Worm (Caenorhabditis elegans) whole organism, L1 larva: Measurements from ENCODE around the gene C32D5.7.

Experiments
- C16A3.4 ChIP-seq: fragments of 150-350 bp; optimal IDR thresholded peaks from 2 replicates; lab custom pipeline; 2014; ENCODE audit warnings: missing biosample characterization, missing genetic modification characterization
- C34B4.2 ChIP-seq: sonication (generic microtip); optimal IDR thresholded peaks from 2 replicates; lab custom pipeline; 2017; ENCODE audit warnings: mild to moderate bottlenecking, missing genetic modification characterization, missing compliant biosample characterization
- alr-1 ChIP-seq: fragments of 200-800 bp; sonication (Bioruptor generic); optimal IDR thresholded peaks from 2 replicates; lab custom pipeline; 2018; ENCODE audit warnings: borderline replicate concordance, mild to moderate bottlenecking, missing genetic modification characterization, missing compliant biosample characterization
- ama-1 ChIP-seq: fragments of 150-350 bp; optimal IDR thresholded peaks from 2 replicates; lab custom pipeline; 2014
- blmp-1 ChIP-seq: fragments of 150-350 bp; optimal IDR thresholded peaks from 2 replicates; lab custom pipeline; 2014; ENCODE audit warnings: missing biosample characterization, missing genetic modification characterization
- ceh-63 ChIP-seq: fragments of 200-800 bp; sonication (Bioruptor generic); optimal IDR thresholded peaks from 2 replicates; lab custom pipeline; 2018; ENCODE audit warnings: mild to moderate bottlenecking, missing genetic modification characterization, missing compliant biosample characterization
- ceh-8 ChIP-seq: fragments of 200-800 bp; sonication (Bioruptor generic); optimal IDR thresholded peaks from 2 replicates; lab custom pipeline; 2018; ENCODE audit warnings: mild to moderate bottlenecking, missing genetic modification characterization, moderate library complexity, missing compliant biosample characterization
- ceh-82 ChIP-seq, 3 experiments: fragments of 150-350 bp in 1 of 3; sonication (generic microtip) in 2 of 3; optimal IDR thresholded peaks; 2 replicates each; lab custom pipeline; 2014 to 2017; ENCODE audit warnings: missing biosample characterization in 3 of 3, missing genetic modification characterization in 3 of 3
- dpl-1 ChIP-seq, 3 experiments: fragments of 150-350 bp in 2 of 3; sonication (generic microtip) in 1 of 3; optimal IDR thresholded peaks; 2 replicates each; lab custom pipeline; 2014 to 2017; ENCODE audit warnings: missing biosample characterization in 3 of 3, missing genetic modification characterization in 3 of 3, missing genetic modification reagents in 3 of 3
- dsc-1 ChIP-seq: sonication (generic microtip); optimal IDR thresholded peaks from 2 replicates; lab custom pipeline; 2016; ENCODE audit warnings: mild to moderate bottlenecking, missing genetic modification characterization, missing compliant biosample characterization
- egl-13 ChIP-seq: sonication (generic microtip); optimal IDR thresholded peaks from 2 replicates; lab custom pipeline; 2016; ENCODE audit warnings: missing genotype, missing genetic modification reagents, missing genetic modification characterization, missing compliant biosample characterization
- elt-2 ChIP-seq: sonication (generic microtip); optimal IDR thresholded peaks from 2 replicates; lab custom pipeline; 2016; ENCODE audit warnings: missing genetic modification characterization, mild to moderate bottlenecking, inconsistent platforms, missing compliant biosample characterization, missing genetic modification reagents
- elt-3 ChIP-seq, 6 experiments: fragments of 150-350 bp in 1 of 6; sonication (generic microtip); optimal IDR thresholded peaks; 2 replicates each; lab custom pipeline; 2017 to 2018; ENCODE audit warnings: missing biosample characterization in 6 of 6, missing genetic modification characterization in 6 of 6, inconsistent platforms in 1 of 6
- fkh-4 ChIP-seq: sonication (generic microtip); optimal IDR thresholded peaks from 2 replicates; lab custom pipeline; 2016; ENCODE audit warnings: missing compliant biosample characterization, missing genetic modification characterization, borderline replicate concordance
- fkh-8 ChIP-seq: sonication (generic microtip); optimal IDR thresholded peaks from 2 replicates; lab custom pipeline; 2016; ENCODE audit warnings: mild to moderate bottlenecking, missing genetic modification characterization, missing compliant biosample characterization
- fos-1 ChIP-seq: fragments of 150-350 bp; optimal IDR thresholded peaks from 2 replicates; lab custom pipeline; 2014; ENCODE audit warnings: missing biosample characterization, missing genetic modification characterization
- grh-1 ChIP-seq: fragments of 200-800 bp; sonication (Bioruptor generic); IDR thresholded peaks from 2 replicates; pipeline ENCODE4 v1.3.6; 2022; ENCODE audit warnings: missing genetic modification reagents, missing genetic modification characterization, missing compliant biosample characterization
- hlh-17 ChIP-seq: fragments of 200-800 bp; sonication (Bioruptor generic); optimal IDR thresholded peaks from 2 replicates; lab custom pipeline; 2018; ENCODE audit warnings: missing genetic modification characterization, mild to moderate bottlenecking, missing compliant biosample characterization, moderate library complexity, borderline replicate concordance
- hpl-2 ChIP-seq: fragments of 150-350 bp; optimal IDR thresholded peaks from 2 replicates; lab custom pipeline; 2014; ENCODE audit warnings: missing biosample characterization, missing genetic modification reagents, missing genetic modification characterization
- isw-1 ChIP-seq: fragments of 200-800 bp; sonication (Bioruptor generic); IDR thresholded peaks from 2 replicates; pipeline ENCODE4 v1.3.6; 2022; ENCODE audit warnings: missing genetic modification characterization, missing compliant biosample characterization
- lir-3 ChIP-seq: sonication (generic microtip); optimal IDR thresholded peaks from 2 replicates; lab custom pipeline; 2016; ENCODE audit warnings: mild to moderate bottlenecking, missing genetic modification characterization, moderate library complexity, missing compliant biosample characterization; ENCODE audit not compliant: poor library complexity
- lsy-2 ChIP-seq, 2 experiments: fragments of 150-350 bp; optimal IDR thresholded peaks; 2 replicates each; lab custom pipeline; 2014; ENCODE audit warnings: missing biosample characterization in 2 of 2, missing genetic modification characterization in 2 of 2
- mdl-1 ChIP-seq, 2 experiments: fragments of 150-350 bp; optimal IDR thresholded peaks; 2 replicates each; lab custom pipeline; 2014 to 2017; ENCODE audit warnings: missing biosample characterization in 2 of 2, missing genetic modification characterization in 2 of 2, inconsistent platforms in 1 of 2
- mep-1 ChIP-seq: fragments of 150-350 bp; optimal IDR thresholded peaks from 2 replicates; lab custom pipeline; 2014; ENCODE audit warnings: missing biosample characterization, missing genetic modification characterization
- nhr-11 ChIP-seq: fragments of 150-350 bp; optimal IDR thresholded peaks from 2 replicates; lab custom pipeline; 2014; ENCODE audit warnings: missing biosample characterization, missing genetic modification characterization
- nhr-12 ChIP-seq: sonication (generic microtip); optimal IDR thresholded peaks from 2 replicates; lab custom pipeline; 2017; ENCODE audit warnings: missing biosample characterization, missing genetic modification characterization
- nhr-19 ChIP-seq: fragments of 200-800 bp; sonication (Bioruptor generic); conservative IDR thresholded peaks from 2 replicates; pipeline ENCODE4 v1.3.6; 2022; ENCODE audit warnings: missing genetic modification characterization, missing compliant biosample characterization
- nhr-20 ChIP-seq: sonication (generic microtip); optimal IDR thresholded peaks from 2 replicates; lab custom pipeline; 2016; ENCODE audit warnings: mild to moderate bottlenecking, missing genetic modification characterization, missing compliant biosample characterization
- nhr-237 ChIP-seq: fragments of 150-350 bp; optimal IDR thresholded peaks from 2 replicates; lab custom pipeline; 2014; ENCODE audit warnings: missing biosample characterization, missing genetic modification characterization
- nhr-47 ChIP-seq: sonication (generic microtip); optimal IDR thresholded peaks from 2 replicates; lab custom pipeline; 2016; ENCODE audit warnings: mild to moderate bottlenecking, missing genetic modification characterization, moderate library complexity, missing compliant biosample characterization
- nhr-71 ChIP-seq: sonication (generic microtip); optimal IDR thresholded peaks from 2 replicates; lab custom pipeline; 2016; ENCODE audit warnings: mild to moderate bottlenecking, missing genetic modification characterization, moderate library complexity, missing compliant biosample characterization
- nhr-76 ChIP-seq: sonication (generic microtip); optimal IDR thresholded peaks from 2 replicates; lab custom pipeline; 2017; ENCODE audit warnings: missing biosample characterization, missing genetic modification characterization
- nhr-84 ChIP-seq: sonication (generic microtip); optimal IDR thresholded peaks from 2 replicates; lab custom pipeline; 2017; ENCODE audit warnings: missing biosample characterization, missing genetic modification characterization
- nhr-85 ChIP-seq: sonication (generic microtip); peaks from one replicate; lab custom pipeline; 2016; ENCODE audit warnings: missing genetic modification characterization, inconsistent platforms, missing compliant biosample characterization
- nhr-90 ChIP-seq: sonication (generic microtip); optimal IDR thresholded peaks from 2 replicates; lab custom pipeline; 2016; ENCODE audit warnings: mild to moderate bottlenecking, missing genetic modification characterization, missing compliant biosample characterization; ENCODE audit not compliant: poor library complexity
- pqm-1 ChIP-seq: sonication (generic microtip); optimal IDR thresholded peaks from 3 replicates; lab custom pipeline; 2017; ENCODE audit warnings: missing biosample characterization, missing genetic modification characterization
- skn-1 ChIP-seq: fragments of 150-350 bp; optimal IDR thresholded peaks from 2 replicates; lab custom pipeline; 2014; ENCODE audit warnings: missing biosample characterization, missing genetic modification characterization
- snpc-4 ChIP-seq: fragments of 150-350 bp; optimal IDR thresholded peaks from 2 replicates; lab custom pipeline; 2014; ENCODE audit warnings: missing biosample characterization, missing genetic modification characterization
- sox-4 ChIP-seq: sonication (generic microtip); optimal IDR thresholded peaks from 2 replicates; lab custom pipeline; 2016; ENCODE audit warnings: missing genetic modification characterization, missing compliant biosample characterization
- sptf-1 ChIP-seq: fragments of 150-350 bp; optimal IDR thresholded peaks from 2 replicates; lab custom pipeline; 2014; ENCODE audit warnings: missing biosample characterization, missing genetic modification characterization
- sup-37 ChIP-seq: fragments of 200-800 bp; sonication (Bioruptor generic); optimal IDR thresholded peaks from 2 replicates; lab custom pipeline; 2018; ENCODE audit warnings: mild to moderate bottlenecking, missing genetic modification characterization, missing compliant biosample characterization
- swsn-7 ChIP-seq: sonication (generic microtip); optimal IDR thresholded peaks from 2 replicates; lab custom pipeline; 2016; ENCODE audit warnings: missing genetic modification characterization, missing compliant biosample characterization
- tbx-2 ChIP-seq: sonication (generic microtip); optimal IDR thresholded peaks from 2 replicates; lab custom pipeline; 2016; ENCODE audit warnings: missing genetic modification characterization, missing compliant biosample characterization
- unc-130 ChIP-seq: fragments of 150-350 bp; optimal IDR thresholded peaks from 2 replicates; lab custom pipeline; 2017; ENCODE audit warnings: missing biosample characterization, missing genetic modification characterization, inconsistent platforms
- unc-30 ChIP-seq: sonication (generic microtip); optimal IDR thresholded peaks from 2 replicates; lab custom pipeline; 2017; ENCODE audit warnings: missing biosample characterization, missing genetic modification characterization
- unc-62 ChIP-seq: fragments of 150-350 bp; optimal IDR thresholded peaks from 2 replicates; lab custom pipeline; 2014; ENCODE audit warnings: missing biosample characterization, missing genetic modification reagents, missing genetic modification characterization
- unc-86 ChIP-seq: sonication (generic microtip); optimal IDR thresholded peaks from 2 replicates; lab custom pipeline; 2016; ENCODE audit warnings: missing genetic modification characterization, missing compliant biosample characterization
- vab-15 ChIP-seq: sonication (generic microtip); optimal IDR thresholded peaks from 2 replicates; lab custom pipeline; 2017; ENCODE audit warnings: missing genotype, mild to moderate bottlenecking, missing genetic modification characterization, missing compliant biosample characterization
- xbp-1 ChIP-seq: sonication (generic microtip); optimal IDR thresholded peaks from 2 replicates; lab custom pipeline; 2016; ENCODE audit warnings: missing genetic modification characterization, missing compliant biosample characterization
- zip-4 ChIP-seq: fragments of 200-800 bp; sonication (Bioruptor generic); optimal IDR thresholded peaks from 2 replicates; lab custom pipeline; 2018; ENCODE audit warnings: mild to moderate bottlenecking, missing genetic modification characterization, moderate library complexity, missing compliant biosample characterization
- ztf-4 ChIP-seq: fragments of 150-350 bp; optimal IDR thresholded peaks from 2 replicates; lab custom pipeline; 2014; ENCODE audit warnings: missing biosample characterization, missing genetic modification characterization

The C32D5.7 gene

DNA sequence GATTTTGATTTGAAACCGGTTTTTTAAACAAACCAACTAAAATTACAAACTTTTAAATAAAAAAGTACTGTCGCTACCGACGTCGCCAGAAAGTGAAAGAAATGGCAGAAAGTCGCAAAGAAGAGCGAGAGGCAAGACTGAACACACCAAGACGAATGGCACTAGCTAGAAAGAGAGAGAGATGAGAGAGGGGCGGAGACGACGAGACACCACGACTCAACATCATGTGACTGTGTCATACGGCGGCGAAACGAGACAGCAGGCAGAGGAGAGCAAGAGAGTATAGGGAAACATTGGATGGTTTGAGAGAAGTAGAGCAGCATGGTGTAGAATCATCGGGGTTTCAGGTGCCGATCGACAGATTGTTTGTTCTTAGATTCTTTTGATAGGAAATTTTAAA lies 8.5 kb upstream of the C32D5.7 start (continued):
- TF ChIP-seq lsy-2 (tag; optimal IDR thresholded peaks at IDR 0.05; lab: Kevin White, UChicago) (peak; percentile 88 to 91), dpl-1 (GFP tag; optimal IDR thresholded peaks at IDR 0.05; lab: Kevin White, UChicago) (peak; percentile 58 to 76 (median 66)), zip-4 (GFP tag; lab: Kevin White, UChicago) (peak; percentile 66), pqm-1 (no peak), nhr-85 (tag; lab: Kevin White, UChicago) (peak; percentile 89), C16A3.4 (peak; percentile 83), swsn-7 (tag; lab: Kevin White, UChicago) (peak; percentile 94), vab-15 (no peak), nhr-237 (peak; percentile 86), elt-3 (tag; optimal IDR thresholded peaks at IDR 0.05; lab: Kevin White, UChicago) (peak in 5 of 6 experiments; percentile 19 to 93 (median 59)), blmp-1 (peak; percentile 92), nhr-71 (tag; lab: Kevin White, UChicago) (peak; percentile 97), isw-1 (peak; percentile 67), unc-130 (peak; percentile 66), nhr-76 (tag; lab: Kevin White, UChicago) (no peak), nhr-11 (peak; percentile 68), ceh-63 (GFP tag; lab: Kevin White, UChicago) (no peak), hpl-2 (peak; percentile 81), nhr-19 (GFP tag; lab: Robert Waterston, UW) (peak; percentile 87), sptf-1 (tag; lab: Kevin White, UChicago) (no peak), dsc-1 (tag; lab: Kevin White, UChicago) (peak; percentile 82), ceh-82 (tag; optimal IDR thresholded peaks at IDR 0.05; lab: Kevin White, UChicago) (peak; percentile 84 to 92 (median 85)), fkh-8 (tag; lab: Kevin White, UChicago) (peak; percentile 88), nhr-84 (tag; lab: Kevin White, UChicago) (no peak), hlh-17 (GFP tag; lab: Kevin White, UChicago) (no peak), grh-1 (GFP tag; lab: Robert Waterston, UW) (peak; percentile 79), xbp-1 (tag; lab: Kevin White, UChicago) (peak; percentile 90), nhr-12 (tag; lab: Kevin White, UChicago) (no peak), sox-4 (peak; percentile 69), unc-86 (peak; percentile 91), skn-1 (tag; lab: Kevin White, UChicago) (peak; percentile 80), ama-1 (peak; percentile 97), sup-37 (GFP tag; lab: Kevin White, UChicago) (peak; percentile 22), nhr-47 (tag; lab: Kevin White, UChicago) (peak; percentile 94), lir-3 (tag; lab: Kevin White, UChicago) (peak; percentile 78)
- TF ChIP-seq, all 84 proteins: peak for 57

DNA sequence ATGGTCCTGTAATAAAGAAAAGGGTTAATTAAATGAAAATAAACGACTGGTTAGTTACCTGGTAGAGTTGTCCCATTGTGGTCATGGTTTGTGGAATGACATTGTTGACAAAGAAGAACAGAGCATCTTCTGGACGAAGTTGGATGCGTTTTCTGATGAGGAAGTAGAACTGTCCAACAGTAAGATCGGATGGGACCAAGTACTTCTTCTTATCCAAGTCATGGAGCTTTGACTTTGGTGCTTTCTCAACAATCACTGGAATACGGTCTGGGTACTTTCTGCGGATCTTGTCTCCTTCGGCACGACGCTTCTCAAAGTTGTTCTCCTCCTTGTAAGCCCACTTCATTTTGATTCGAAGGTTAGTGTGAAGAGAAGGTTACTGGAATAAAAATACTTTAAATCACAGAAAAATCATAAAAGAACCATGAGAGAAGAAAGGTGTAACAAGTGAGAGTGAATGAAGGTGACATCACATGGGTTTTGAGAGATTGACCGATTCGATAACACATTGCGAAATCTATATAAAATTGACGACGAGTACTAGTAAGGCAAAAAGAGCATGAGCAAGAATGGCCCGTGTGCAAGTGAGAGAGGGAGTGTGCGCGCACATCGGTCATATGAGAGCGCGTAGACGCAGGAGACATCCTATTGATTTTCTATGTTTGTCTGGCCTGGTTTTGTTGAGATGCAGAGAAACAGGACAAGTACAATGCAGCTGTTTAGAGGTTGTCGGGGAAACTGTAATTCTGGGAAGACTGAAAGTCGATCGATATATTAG lies 7.7 kb upstream of the C32D5.7 start, which contains the start of gene lgg-1:
TSS of gene lgg-1 (minus strand) at position 379 of the 778 bp plus-strand sequence.
- peak; percentile 32 for TF ChIP-seq fos-1 (tag; lab: Kevin White, UChicago)
- TF ChIP-seq ama-1: peak; percentile 92
- TF ChIP-seq unc-62 (GFP tag; lab: Kevin White, UChicago): no peak
- TF ChIP-seq sox-4: no peak
- TF ChIP-seq nhr-20 (tag; lab: Kevin White, UChicago): peak; percentile 70
- peak; percentile 72 for TF ChIP-seq fkh-8 (tag; lab: Kevin White, UChicago)
- TF ChIP-seq ceh-8 (GFP tag; lab: Kevin White, UChicago): no peak
- TF ChIP-seq elt-2: peak; percentile 12
- peak in 1 of 2 experiments; percentile 70 for TF ChIP-seq mdl-1 (tag; optimal IDR thresholded peaks at IDR 0.05; lab: Kevin White, UChicago)
- peak; percentile 54 for TF ChIP-seq ztf-4 (tag; lab: Kevin White, UChicago)
- no peak for TF ChIP-seq nhr-76 (tag; lab: Kevin White, UChicago)
- peak; percentile 47 for TF ChIP-seq egl-13 (tag; lab: Kevin White, UChicago)
- TF ChIP-seq nhr-71 (tag; lab: Kevin White, UChicago): peak; percentile 78
- peak; percentile 76 for TF ChIP-seq blmp-1
- peak; percentile 14 for TF ChIP-seq snpc-4 (tag; lab: Kevin White, UChicago)
- no peak for TF ChIP-seq fkh-4 (tag; lab: Kevin White, UChicago)
- TF ChIP-seq tbx-2: peak; percentile 25
- peak; percentile 77 for TF ChIP-seq mep-1
- TF ChIP-seq C34B4.2 (tag; lab: Kevin White, UChicago): no peak
- TF ChIP-seq unc-30 (tag; lab: Kevin White, UChicago): no peak
- no peak for TF ChIP-seq alr-1 (tag; lab: Kevin White, UChicago)
- TF ChIP-seq nhr-90: peak; percentile 25
